Fruit fly (Drosophila melanogaster): ENCODE results near the gene Act5C.
A peak's percentile ranks its signal among the peaks of the same experiment; 100 is the strongest.

The Act5C gene

dm6 chrX:5883394-5883793 is 17.3 kb upstream of the Act5C start (continued):
- TF ChIP-seq CG17186 (GFP tag; optimal IDR thresholded peaks at IDR 0.05) (no peak), CG4360 (GFP tag; IDR thresholded peaks at IDR 0.05) (no peak), Scr (GFP tag; IDR thresholded peaks at IDR 0.05; ENCODE audit: partially characterized antibody) (no peak), eyg (GFP tag; optimal IDR thresholded peaks at IDR 0.05) (no peak), ac (GFP tag; optimal IDR thresholded peaks at IDR 0.05) (no peak), nau (GFP tag; optimal IDR thresholded peaks at IDR 0.05) (no peak), CG10209 (GFP tag; optimal IDR thresholded peaks at IDR 0.05) (no peak), knrl (GFP tag; IDR thresholded peaks at IDR 0.05; ENCODE audit: partially characterized antibody) (no peak; the same call in 2 of the 3 replicates), oc (tag; optimal IDR thresholded peaks at IDR 0.05) (no peak), sqz (GFP tag; optimal IDR thresholded peaks at IDR 0.05) (no peak), CG10543 (GFP tag; optimal IDR thresholded peaks at IDR 0.05) (no peak), CG18011 (GFP tag; optimal IDR thresholded peaks at IDR 0.05) (no peak), ATbp (GFP tag; optimal IDR thresholded peaks at IDR 0.05) (no peak), CG3407 (GFP tag; optimal IDR thresholded peaks at IDR 0.05) (no peak), da (GFP tag; optimal IDR thresholded peaks at IDR 0.05) (peak; percentile 17), danr (GFP tag; IDR thresholded peaks at IDR 0.05) (no peak), slbo (GFP tag; IDR thresholded peaks at IDR 0.05) (peak; percentile 56), Nf-YB (GFP tag; optimal IDR thresholded peaks at IDR 0.05) (no peak), CG12236 (GFP tag; optimal IDR thresholded peaks at IDR 0.05) (no peak), Blimp-1 (GFP tag; optimal IDR thresholded peaks at IDR 0.05) (no peak), Ets97D (GFP tag; optimal IDR thresholded peaks at IDR 0.05) (peak; percentile 62), CG33557 (GFP tag; optimal IDR thresholded peaks at IDR 0.05) (no peak), peb (GFP tag; IDR thresholded peaks at IDR 0.05) (no peak), CG4820 (GFP tag; optimal IDR thresholded peaks at IDR 0.05) (peak; percentile 19), H15 (GFP tag; IDR thresholded peaks at IDR 0.05) (0 out of 3 replicates have a peak, but pooled peaks have one; percentile 42), HLHmδ (GFP tag; optimal IDR thresholded peaks at IDR 0.05) (no peak), Hmx (GFP tag; optimal IDR thresholded peaks at IDR 0.05) (no peak), tin (GFP tag; optimal IDR thresholded peaks at IDR 0.05) (peak; percentile 56), TFAM (GFP tag; optimal IDR thresholded peaks at IDR 0.05) (no peak), Usf (GFP tag; optimal IDR thresholded peaks at IDR 0.05) (no peak), pnt (GFP tag; optimal IDR thresholded peaks at IDR 0.05) (peak; percentile 45), gsb-n (tag; optimal IDR thresholded peaks at IDR 0.05) (no peak), Sry-β (GFP tag; optimal IDR thresholded peaks at IDR 0.05) (no peak), CG8388 (GFP tag; optimal IDR thresholded peaks at IDR 0.05) (no peak), Vsx1 (GFP tag; optimal IDR thresholded peaks at IDR 0.05) (no peak), amos (GFP tag; IDR thresholded peaks at IDR 0.05; ENCODE audit: partially characterized antibody) (peak; percentile 35; the same call in 1 of the 2 replicates), CG17568 (GFP tag; optimal IDR thresholded peaks at IDR 0.05) (peak; percentile 8), Nf-YC (tag; optimal IDR thresholded peaks at IDR 0.05) (peak; percentile 33), pan (optimal IDR thresholded peaks at IDR 0.05) (no peak), pan (GFP tag; optimal IDR thresholded peaks at IDR 0.05 in 1 of 2, IDR thresholded peaks at IDR 0.05 in 1 of 2) (peak in 1 of 2 experiments; percentile 42), CG14860 (GFP tag; IDR thresholded peaks at IDR 0.05; ENCODE audit: partially characterized antibody) (no peak), sna (GFP tag; IDR thresholded peaks at IDR 0.05; ENCODE audit: partially characterized antibody) (no peak), CG30403 (GFP tag; optimal IDR thresholded peaks at IDR 0.05) (peak; percentile 41), CG32532 (GFP tag; IDR thresholded peaks at IDR 0.05) (peak; percentile 71), NC2β (GFP tag; optimal IDR thresholded peaks at IDR 0.05) (peak; percentile 33), CG10267 (tag; optimal IDR thresholded peaks at IDR 0.05) (peak; percentile 47), CG12744 (GFP tag; optimal IDR thresholded peaks at IDR 0.05) (peak; percentile 10), CG9609 (GFP tag; optimal IDR thresholded peaks at IDR 0.05) (peak; percentile 6), CG8359 (GFP tag; optimal IDR thresholded peaks at IDR 0.05; ENCODE audit: borderline replicate concordance) (no peak), CG9932 (GFP tag; IDR thresholded peaks at IDR 0.05) (peak; percentile 58; the same call in 1 of the 2 replicates)

Measured in whole organism, embryonic.